Worm (Caenorhabditis elegans) whole organism, young adult: ENCODE results near the gene C08B6.6.

Source experiments
- B0035.1 ChIP-seq: sonication (generic microtip); optimal IDR thresholded peaks from 2 replicates; lab custom pipeline; 2016; ENCODE audit warnings: missing genetic modification characterization, mild to moderate bottlenecking, missing compliant biosample characterization, missing genotype, missing genetic modification reagents
- F22D6.2 ChIP-seq: sonication (generic microtip); optimal IDR thresholded peaks from 2 replicates; lab custom pipeline; 2016; ENCODE audit warnings: mild to moderate bottlenecking, missing genetic modification characterization, missing compliant biosample characterization
- F39B2.1 ChIP-seq: fragments of 200-800 bp; sonication (Bioruptor generic); IDR thresholded peaks from 2 replicates; pipeline ENCODE4 v1.3.6; 2022; ENCODE audit warnings: missing genetic modification reagents, missing genetic modification characterization, missing compliant biosample characterization
- F57A8.1 ChIP-seq: fragments of 200-800 bp; sonication (Bioruptor generic); optimal IDR thresholded peaks from 2 replicates; lab custom pipeline; 2018; ENCODE audit warnings: mild to moderate bottlenecking, missing genetic modification characterization, moderate library complexity, missing compliant biosample characterization
- T26A5.8 ChIP-seq: sonication (generic microtip); optimal IDR thresholded peaks from 2 replicates; lab custom pipeline; 2016; ENCODE audit warnings: missing genetic modification characterization, missing compliant biosample characterization
- Y53G8AR.9 ChIP-seq: fragments of 200-800 bp; sonication (Bioruptor generic); conservative IDR thresholded peaks from 2 replicates; pipeline ENCODE4 v1.3.6; 2022; ENCODE audit warnings: missing genetic modification reagents, missing genetic modification characterization, missing compliant biosample characterization
- ama-1 ChIP-seq, 3 experiments: fragments of 150-350 bp in 1 of 3; sonication (generic microtip) in 2 of 3; optimal IDR thresholded peaks; 2 replicates each; lab custom pipeline; 2014 to 2018; ENCODE audit warnings: missing biosample characterization in 2 of 3, missing genetic modification characterization in 2 of 3, missing genetic modification reagents in 2 of 3
- aptf-3 ChIP-seq: fragments of 200-800 bp; sonication (Bioruptor generic); IDR thresholded peaks from 2 replicates; pipeline ENCODE4 v1.3.6; 2022; ENCODE audit warnings: missing genetic modification characterization, missing compliant biosample characterization
- attf-5 ChIP-seq: fragments of 200-800 bp; sonication (Bioruptor generic); optimal IDR thresholded peaks from 2 replicates; lab custom pipeline; 2018; ENCODE audit warnings: mild to moderate bottlenecking, missing genetic modification characterization, missing compliant biosample characterization
- bed-2 ChIP-seq: fragments of 200-800 bp; sonication (Bioruptor generic); IDR thresholded peaks from 2 replicates; pipeline ENCODE4 v1.3.6; 2022; ENCODE audit warnings: missing genetic modification reagents, missing genetic modification characterization, missing compliant biosample characterization
- ceh-100 ChIP-seq: fragments of 200-800 bp; sonication (Bioruptor generic); IDR thresholded peaks from 2 replicates; pipeline ENCODE4 v1.3.6; 2022; ENCODE audit warnings: missing genetic modification reagents, missing genetic modification characterization, missing compliant biosample characterization
- ceh-58 ChIP-seq: fragments of 200-800 bp; sonication (Bioruptor generic); IDR thresholded peaks from 2 replicates; pipeline ENCODE4 v1.3.6; 2022; ENCODE audit warnings: missing genetic modification characterization, missing compliant biosample characterization
- chd-7 ChIP-seq: sonication (generic microtip); optimal IDR thresholded peaks from 2 replicates; lab custom pipeline; 2016; ENCODE audit warnings: mild to moderate bottlenecking, missing genetic modification characterization, moderate library complexity, missing compliant biosample characterization
- die-1 ChIP-seq: sonication (generic microtip); optimal IDR thresholded peaks from 2 replicates; lab custom pipeline; 2016; ENCODE audit warnings: missing genotype, mild to moderate bottlenecking, missing genetic modification characterization, missing compliant biosample characterization
- efl-1 ChIP-seq: fragments of 150-350 bp; optimal IDR thresholded peaks from 2 replicates; lab custom pipeline; 2014; ENCODE audit warnings: missing biosample characterization, missing genetic modification reagents, missing genetic modification characterization
- egl-44 ChIP-seq: fragments of 200-800 bp; sonication (Bioruptor generic); IDR thresholded peaks from 2 replicates; pipeline ENCODE4 v1.3.6; 2022; ENCODE audit warnings: missing genetic modification reagents, missing genetic modification characterization, missing compliant biosample characterization
- fkh-3 ChIP-seq: sonication (generic microtip); optimal IDR thresholded peaks from 2 replicates; lab custom pipeline; 2016; ENCODE audit warnings: mild to moderate bottlenecking, missing genetic modification characterization, missing compliant biosample characterization
- hmg-1.2 ChIP-seq: fragments of 200-800 bp; sonication (Bioruptor generic); IDR thresholded peaks from 2 replicates; pipeline ENCODE4 v1.3.6; 2022; ENCODE audit warnings: missing genetic modification reagents, missing genetic modification characterization, missing compliant biosample characterization
- hsf-1 ChIP-seq: fragments of 200-800 bp; sonication (Bioruptor generic); IDR thresholded peaks from 2 replicates; pipeline ENCODE4 v1.3.6; 2022; ENCODE audit warnings: missing genetic modification reagents, missing genetic modification characterization, missing compliant biosample characterization
- lin-54 ChIP-seq: fragments of 200-800 bp; sonication (Bioruptor generic); optimal IDR thresholded peaks from 2 replicates; lab custom pipeline; 2018; ENCODE audit warnings: mild to moderate bottlenecking, missing genetic modification characterization, missing compliant biosample characterization
- lir-1 ChIP-seq: fragments of 200-800 bp; sonication (Bioruptor generic); conservative IDR thresholded peaks from 2 replicates; pipeline ENCODE4 v1.3.6; 2022; ENCODE audit warnings: missing genetic modification reagents, missing genetic modification characterization, missing compliant biosample characterization
- lsy-27 ChIP-seq: sonication (generic microtip); optimal IDR thresholded peaks from 2 replicates; lab custom pipeline; 2017; ENCODE audit warnings: missing genetic modification characterization, mild to moderate bottlenecking, missing compliant biosample characterization, antibody characterized with exemption, missing genotype, borderline replicate concordance; ENCODE audit not compliant: insufficient read depth
- madf-6 ChIP-seq: fragments of 200-800 bp; sonication (Bioruptor generic); IDR thresholded peaks from 2 replicates; pipeline ENCODE4 v1.3.6; 2022; ENCODE audit warnings: missing genetic modification reagents, missing genetic modification characterization, missing compliant biosample characterization
- madf-8 ChIP-seq: fragments of 200-800 bp; sonication (Bioruptor generic); conservative IDR thresholded peaks from 2 replicates; pipeline ENCODE4 v1.3.6; 2022; ENCODE audit warnings: missing genetic modification reagents, missing genetic modification characterization, missing compliant biosample characterization
- mes-4 ChIP-seq: sonication (generic microtip); optimal IDR thresholded peaks from 2 replicates; lab custom pipeline; 2016; ENCODE audit warnings: missing genotype, missing genetic modification characterization, missing compliant biosample characterization
- nfya-1 ChIP-seq: sonication (generic microtip); optimal IDR thresholded peaks from 2 replicates; lab custom pipeline; 2017; ENCODE audit warnings: antibody characterized with exemption, missing compliant biosample characterization, missing genetic modification characterization, borderline replicate concordance; ENCODE audit not compliant: insufficient read depth
- nfya-2 ChIP-seq: fragments of 200-800 bp; sonication (Bioruptor generic); IDR thresholded peaks from 2 replicates; pipeline ENCODE4 v1.3.6; 2022; ENCODE audit warnings: missing genetic modification reagents, missing genetic modification characterization, missing compliant biosample characterization
- nhr-179 ChIP-seq: sonication (generic microtip); optimal IDR thresholded peaks from 2 replicates; lab custom pipeline; 2016; ENCODE audit warnings: mild to moderate bottlenecking, missing genetic modification characterization, missing compliant biosample characterization
- nhr-90 ChIP-seq: sonication (generic microtip); optimal IDR thresholded peaks from 2 replicates; lab custom pipeline; 2016; ENCODE audit warnings: missing genotype, mild to moderate bottlenecking, missing genetic modification characterization, missing compliant biosample characterization
- pbrm-1 ChIP-seq: fragments of 200-800 bp; sonication (Bioruptor generic); IDR thresholded peaks from 2 replicates; pipeline ENCODE4 v1.3.6; 2022; ENCODE audit warnings: missing genetic modification reagents, missing genetic modification characterization, missing compliant biosample characterization
- repo-1 ChIP-seq: sonication (generic microtip); optimal IDR thresholded peaks from 2 replicates; lab custom pipeline; 2017; ENCODE audit warnings: mild to moderate bottlenecking, missing genetic modification characterization, missing compliant biosample characterization
- rpc-1 ChIP-seq, 2 experiments: fragments of 150-350 bp in 1 of 2; sonication (generic microtip) in 1 of 2; optimal IDR thresholded peaks; 2 replicates each; lab custom pipeline; 2014 to 2018; ENCODE audit warnings: missing biosample characterization in 1 of 2, missing genetic modification characterization in 1 of 2, missing genetic modification reagents in 1 of 2, missing genotype in 1 of 2
- snpc-3.4 ChIP-seq: sonication (generic microtip); optimal IDR thresholded peaks from 2 replicates; lab custom pipeline; 2017; ENCODE audit warnings: missing genetic modification characterization, mild to moderate bottlenecking, missing compliant biosample characterization, antibody characterized with exemption, moderate library complexity, missing genotype, missing genetic modification reagents
- tbp1 ChIP-seq: fragments of 200-800 bp; sonication (Bioruptor generic); optimal IDR thresholded peaks from 2 replicates; lab custom pipeline; 2018; ENCODE audit warnings: mild to moderate bottlenecking, missing genetic modification characterization, missing compliant biosample characterization
- tlf-1 ChIP-seq: fragments of 200-800 bp; sonication (Bioruptor generic); optimal IDR thresholded peaks from 2 replicates; lab custom pipeline; 2018; ENCODE audit warnings: mild to moderate bottlenecking, missing genetic modification characterization, missing compliant biosample characterization
- unc-130 ChIP-seq: sonication (generic microtip); optimal IDR thresholded peaks from 2 replicates; lab custom pipeline; 2016; ENCODE audit warnings: missing genetic modification reagents, missing genetic modification characterization, missing compliant biosample characterization
- zfh-2 ChIP-seq: fragments of 200-800 bp; sonication (Bioruptor generic); conservative IDR thresholded peaks from 2 replicates; pipeline ENCODE4 v1.3.6; 2022; ENCODE audit warnings: missing genetic modification reagents, missing genetic modification characterization, missing compliant biosample characterization

C08B6.6 gene

DNA sequence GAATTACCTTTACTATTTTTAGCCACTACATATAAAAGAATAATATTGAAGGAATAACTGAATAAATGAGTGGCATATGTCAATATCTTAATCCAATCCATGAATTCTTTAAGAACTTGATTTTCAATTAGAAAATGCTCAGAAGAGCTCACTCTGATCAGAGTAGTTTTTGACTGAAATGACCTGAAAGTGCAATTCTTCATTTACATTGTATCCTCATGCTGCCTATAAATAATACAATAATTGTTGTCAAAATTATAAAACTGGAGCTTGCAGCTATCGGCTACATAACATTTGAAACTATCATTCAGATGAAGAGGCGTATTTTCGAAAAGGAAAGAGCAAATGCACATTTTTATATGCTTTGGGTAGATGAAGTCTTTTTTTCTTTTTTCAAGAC is 754 bp upstream of the C08B6.6 start, which contains the start of gene srxa-19:
Gene srxa-19, minus strand, starts transcription at position 101 of the 400 bp plus-strand sequence.
- TF ChIP-seq nfya-1 (tag; lab: Kevin White, UChicago) (no peak), T26A5.8 (tag; lab: Kevin White, UChicago) (no peak), lin-54 (GFP tag; lab: Kevin White, UChicago) (no peak), repo-1 (tag; lab: Kevin White, UChicago) (no peak)
- TF ChIP-seq, all 124 proteins: peak for 0

- TF ChIP-seq pbrm-1 (GFP tag; lab: Robert Waterston, UW) (no peak), bed-2 (GFP tag; lab: Robert Waterston, UW) (no peak), ama-1 (optimal IDR thresholded peaks at IDR 0.05; lab: Kevin White, UChicago) (no peak), ama-1 (GFP tag; optimal IDR thresholded peaks at IDR 0.05; lab: Kevin White, UChicago) (no peak), die-1 (no peak), egl-44 (GFP tag; lab: Robert Waterston, UW) (no peak), fkh-3 (tag; lab: Kevin White, UChicago) (no peak), ceh-58 (GFP tag; lab: Robert Waterston, UW) (no peak), efl-1 (GFP tag; lab: Kevin White, UChicago) (no peak), nfya-2 (no peak), F57A8.1 (GFP tag; lab: Kevin White, UChicago) (no peak), B0035.1 (tag; lab: Kevin White, UChicago) (no peak), lsy-27 (no peak), ceh-100 (no peak), tlf-1 (GFP tag; lab: Kevin White, UChicago) (no peak), tbp1 (GFP tag; lab: Kevin White, UChicago) (no peak), nhr-90 (tag; lab: Kevin White, UChicago) (no peak)
Observed at ce11 chrV:10124799-10125548, 1.6 kb downstream of the C08B6.6 start, which contains the start of gene C08B6.10. Gene C08B6.10, plus strand, starts transcription at chrV:10125498.

DNA sequence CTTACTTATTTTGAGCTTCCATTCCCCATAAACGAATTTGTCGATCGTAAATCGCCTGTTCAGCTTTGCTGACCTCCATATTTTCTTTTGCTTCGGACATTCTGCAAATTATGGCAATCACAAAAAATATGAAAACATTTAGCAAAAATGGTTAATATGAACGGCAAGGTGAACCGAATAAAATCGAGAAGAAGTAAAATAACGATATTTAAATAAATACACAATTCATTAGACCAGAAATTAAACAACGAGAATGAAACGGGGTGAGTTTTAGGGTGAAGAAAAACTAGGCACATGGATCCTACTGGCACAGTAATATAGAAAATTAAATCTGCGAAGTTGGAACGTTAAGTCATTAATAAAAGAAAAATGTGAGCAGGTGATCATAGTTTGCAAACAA is 6.8 kb downstream of the C08B6.6 start, which contains the start of gene aos-1:
Gene aos-1, minus strand, starts transcription at position 101 of the 400 bp plus-strand sequence.
- no peak for TF ChIP-seq attf-5 (GFP tag; lab: Kevin White, UChicago)
- no peak for TF ChIP-seq die-1
- TF ChIP-seq unc-130 (GFP tag; lab: Kevin White, UChicago), result no peak
- TF ChIP-seq madf-8, result no peak
- TF ChIP-seq rpc-1 (optimal IDR thresholded peaks at IDR 0.05; lab: Kevin White, UChicago), result no peak
- TF ChIP-seq rpc-1 (tag; optimal IDR thresholded peaks at IDR 0.05; lab: Kevin White, UChicago), result no peak
- TF ChIP-seq lir-1 (GFP tag; lab: Robert Waterston, UW), result no peak
- TF ChIP-seq hmg-1.2 (GFP tag; lab: Robert Waterston, UW), result no peak
- no peak for TF ChIP-seq aptf-3
- TF ChIP-seq hsf-1 (GFP tag; lab: Robert Waterston, UW), result no peak
- TF ChIP-seq chd-7 (tag; lab: Kevin White, UChicago), result no peak
- no peak for TF ChIP-seq madf-6 (GFP tag; lab: Robert Waterston, UW)
- TF ChIP-seq tbp1 (GFP tag; lab: Kevin White, UChicago), result no peak

- no peak for TF ChIP-seq mes-4
- TF ChIP-seq Y53G8AR.9 (GFP tag; lab: Robert Waterston, UW), result no peak
- peak; percentile 64 for TF ChIP-seq zfh-2 (GFP tag; lab: Robert Waterston, UW)
- no peak for TF ChIP-seq nhr-179 (tag; lab: Kevin White, UChicago)
- no peak for TF ChIP-seq F22D6.2 (tag; lab: Kevin White, UChicago)
- no peak for TF ChIP-seq F39B2.1 (GFP tag; lab: Robert Waterston, UW)
- TF ChIP-seq snpc-3.4 (tag; lab: Kevin White, UChicago), result no peak
Observed at ce11 chrV:10133277-10133676, 9.9 kb downstream of the C08B6.6 start.
